Worm (Caenorhabditis elegans) whole organism, L3 larva: ENCODE results near the gene cox-10.

ENCODE experiments used
- ZK546.5 ChIP-seq: sonication (generic microtip); optimal IDR thresholded peaks from 2 replicates; lab custom pipeline; 2017; ENCODE audit warnings: missing biosample characterization, missing genetic modification characterization
- aly-2 ChIP-seq: fragments of 150-350 bp; optimal IDR thresholded peaks from 2 replicates; lab custom pipeline; 2014; ENCODE audit warnings: missing biosample characterization, missing genetic modification characterization
- ceh-16 ChIP-seq: sonication (generic microtip); optimal IDR thresholded peaks from 2 replicates; lab custom pipeline; 2017; ENCODE audit warnings: missing biosample characterization, missing genetic modification characterization
- ceh-9 ChIP-seq: sonication (generic microtip); optimal IDR thresholded peaks from 2 replicates; lab custom pipeline; 2018; ENCODE audit warnings: missing biosample characterization, missing genetic modification characterization
- egl-27 ChIP-seq: sonication (generic microtip); optimal IDR thresholded peaks from 4 replicates; lab custom pipeline; 2017; ENCODE audit warnings: missing biosample characterization, missing genetic modification reagents, missing genetic modification characterization
- elt-2 ChIP-seq: sonication (generic microtip); optimal IDR thresholded peaks from 2 replicates; lab custom pipeline; 2016; ENCODE audit warnings: missing genetic modification reagents, mild to moderate bottlenecking, missing genetic modification characterization, missing compliant biosample characterization
- elt-3 ChIP-seq, 3 experiments: fragments of 150-350 bp in 1 of 3; sonication (generic microtip) in 2 of 3; optimal IDR thresholded peaks; 2 replicates in 2 of 3; 4 replicates in 1 of 3; lab custom pipeline; 2014 to 2017; ENCODE audit warnings: missing biosample characterization in 3 of 3, missing genetic modification characterization in 3 of 3
- fkh-10 ChIP-seq: sonication (generic microtip); optimal IDR thresholded peaks from 2 replicates; lab custom pipeline; 2017; ENCODE audit warnings: missing biosample characterization, missing genetic modification reagents, missing genetic modification characterization
- fkh-2 ChIP-seq: fragments of 150-350 bp; optimal IDR thresholded peaks from 2 replicates; lab custom pipeline; 2014; ENCODE audit warnings: missing biosample characterization, missing genetic modification reagents, missing genetic modification characterization
- fos-1 ChIP-seq: fragments of 150-350 bp; optimal IDR thresholded peaks from 2 replicates; lab custom pipeline; 2014; ENCODE audit warnings: missing biosample characterization, missing genetic modification characterization
- hmg-11 ChIP-seq: sonication (generic microtip); optimal IDR thresholded peaks from 2 replicates; lab custom pipeline; 2016; ENCODE audit warnings: missing genetic modification characterization, missing compliant biosample characterization
- jun-1 ChIP-seq: fragments of 150-350 bp; optimal IDR thresholded peaks from 2 replicates; lab custom pipeline; 2014; ENCODE audit warnings: missing biosample characterization, missing genetic modification reagents, missing genetic modification characterization
- lin-15B ChIP-seq: fragments of 150-350 bp; optimal IDR thresholded peaks from 2 replicates; lab custom pipeline; 2014; ENCODE audit warnings: missing biosample characterization, missing genetic modification characterization
- lin-39 ChIP-seq: fragments of 150-350 bp; optimal IDR thresholded peaks from 2 replicates; lab custom pipeline; 2018; ENCODE audit warnings: missing biosample characterization, missing genetic modification reagents, missing genetic modification characterization
- lsy-12 ChIP-seq: sonication (generic microtip); optimal IDR thresholded peaks from 2 replicates; lab custom pipeline; 2016; ENCODE audit warnings: mild to moderate bottlenecking, missing genetic modification characterization, missing compliant biosample characterization
- mdl-1 ChIP-seq: fragments of 150-350 bp; optimal IDR thresholded peaks from 2 replicates; lab custom pipeline; 2014; ENCODE audit warnings: missing biosample characterization, missing genetic modification characterization
- nfya-1 ChIP-seq: sonication (generic microtip); optimal IDR thresholded peaks from 2 replicates; lab custom pipeline; 2017; ENCODE audit warnings: missing genetic modification characterization, mild to moderate bottlenecking, missing compliant biosample characterization, antibody characterized with exemption, moderate library complexity; ENCODE audit not compliant: insufficient read depth
- nhr-11 ChIP-seq: fragments of 150-350 bp; optimal IDR thresholded peaks from 2 replicates; lab custom pipeline; 2014; ENCODE audit warnings: missing biosample characterization, missing genetic modification characterization
- nhr-237 ChIP-seq: fragments of 150-350 bp; optimal IDR thresholded peaks from 2 replicates; lab custom pipeline; 2014; ENCODE audit warnings: missing biosample characterization, missing genetic modification characterization
- nhr-25 ChIP-seq: sonication (generic microtip); optimal IDR thresholded peaks from 2 replicates; lab custom pipeline; 2017; ENCODE audit warnings: missing biosample characterization, missing genetic modification characterization
- nhr-28 ChIP-seq: fragments of 150-350 bp; optimal IDR thresholded peaks from 2 replicates; lab custom pipeline; 2014; ENCODE audit warnings: missing biosample characterization, missing genetic modification characterization
- nhr-43 ChIP-seq: sonication (generic microtip); optimal IDR thresholded peaks from 2 replicates; lab custom pipeline; 2016; ENCODE audit warnings: mild to moderate bottlenecking, missing genetic modification characterization, missing compliant biosample characterization; ENCODE audit not compliant: poor library complexity, severe bottlenecking
- nhr-67 ChIP-seq: fragments of 150-350 bp; optimal IDR thresholded peaks from 2 replicates; lab custom pipeline; 2014; ENCODE audit warnings: missing biosample characterization, missing genetic modification characterization
- pha-4 ChIP-seq: fragments of 150-350 bp; optimal IDR thresholded peaks from 2 replicates; lab custom pipeline; 2014; ENCODE audit warnings: missing biosample characterization, missing genetic modification reagents, missing genetic modification characterization
- pqm-1 ChIP-seq: fragments of 150-350 bp; optimal IDR thresholded peaks from 2 replicates; lab custom pipeline; 2017; ENCODE audit warnings: missing biosample characterization, missing genetic modification characterization, inconsistent platforms
- sea-2 ChIP-seq: fragments of 150-350 bp; sonication (generic microtip); optimal IDR thresholded peaks from 4 replicates; lab custom pipeline; 2014; ENCODE audit warnings: missing biosample characterization, missing genetic modification reagents, missing genetic modification characterization
- snpc-4 ChIP-seq: fragments of 150-350 bp; optimal IDR thresholded peaks from 2 replicates; lab custom pipeline; 2014; ENCODE audit warnings: missing biosample characterization, missing genetic modification characterization
- tbx-2 ChIP-seq: sonication (generic microtip); optimal IDR thresholded peaks from 2 replicates; lab custom pipeline; 2016; ENCODE audit warnings: mild to moderate bottlenecking, missing genetic modification characterization, missing compliant biosample characterization
- unc-62 ChIP-seq: fragments of 150-350 bp; sonication (generic microtip); optimal IDR thresholded peaks from 4 replicates; lab custom pipeline; 2014; ENCODE audit warnings: missing biosample characterization, missing genetic modification reagents, missing genetic modification characterization
- zag-1 ChIP-seq: fragments of 150-350 bp; optimal IDR thresholded peaks from 2 replicates; lab custom pipeline; 2014; ENCODE audit warnings: missing biosample characterization, missing genetic modification characterization
- ztf-11 ChIP-seq: fragments of 150-350 bp; optimal IDR thresholded peaks from 2 replicates; lab custom pipeline; 2014; ENCODE audit warnings: missing biosample characterization, missing genetic modification characterization
- ztf-4 ChIP-seq: fragments of 150-350 bp; optimal IDR thresholded peaks from 2 replicates; lab custom pipeline; 2014; ENCODE audit warnings: missing biosample characterization, missing genetic modification characterization

The cox-10 gene

DNA sequence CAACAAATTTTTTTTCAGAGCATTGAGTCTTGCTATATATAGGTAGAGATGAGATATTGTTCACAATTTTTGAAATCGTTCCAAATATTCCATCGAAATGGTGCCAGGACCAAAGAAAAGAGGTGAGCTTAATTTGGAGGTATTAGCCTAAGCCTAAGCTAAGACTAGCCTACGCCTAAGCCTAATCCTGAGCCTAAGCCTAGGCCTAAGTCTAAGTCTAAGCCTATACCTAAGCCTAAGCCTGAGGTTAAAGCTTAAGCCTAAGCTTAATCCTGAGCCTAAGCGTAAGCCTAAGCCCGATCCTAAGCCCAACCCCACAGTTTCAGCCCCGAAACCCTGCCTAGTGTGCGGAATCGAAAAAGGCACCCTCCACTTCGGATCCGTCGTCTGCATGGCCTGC is 43.2 kb upstream of the cox-10 start, which contains the start of gene nhr-234:
TSS of gene nhr-234 (plus strand) at position 77 of the 400 bp plus-strand sequence.
- no peak for TF ChIP-seq snpc-4
- no peak for TF ChIP-seq nhr-237 (tag; lab: Kevin White, UChicago)

DNA sequence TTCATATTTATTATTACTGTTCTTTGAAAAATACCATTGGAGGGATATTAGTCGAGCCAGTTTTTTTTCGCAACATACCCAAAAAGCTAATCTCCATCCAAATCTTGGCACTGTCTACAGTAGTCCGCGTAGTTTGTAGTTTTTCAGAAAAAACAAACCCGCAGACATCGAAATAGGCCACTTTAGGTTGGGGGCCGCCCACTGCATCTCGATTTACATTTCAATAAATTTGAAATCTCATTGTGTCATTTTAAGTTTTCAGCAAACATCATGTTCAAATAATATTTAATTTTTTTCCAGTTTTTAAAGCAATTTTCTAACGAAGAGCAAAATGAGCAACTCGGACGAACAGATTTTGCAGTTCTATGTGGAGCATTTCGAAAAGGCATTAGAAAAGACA is 39.4 kb upstream of the cox-10 start, which contains the start of gene nhr-235:
TSS of gene nhr-235 (plus strand) at position 301 of the 400 bp plus-strand sequence.
- TF ChIP-seq ztf-11 (tag; lab: Kevin White, UChicago) (no peak), nhr-28 (no peak), tbx-2 (tag; lab: Kevin White, UChicago) (no peak), egl-27 (tag; lab: Kevin White, UChicago) (no peak), ztf-4 (tag; lab: Kevin White, UChicago) (no peak), nfya-1 (tag; lab: Kevin White, UChicago) (no peak), pha-4 (tag; lab: Kevin White, UChicago) (no peak), mdl-1 (tag; lab: Kevin White, UChicago) (no peak), nhr-11 (no peak), fkh-2 (tag; lab: Kevin White, UChicago) (no peak), nhr-67 (tag; lab: Kevin White, UChicago) (no peak), jun-1 (tag; lab: Kevin White, UChicago) (no peak)

DNA sequence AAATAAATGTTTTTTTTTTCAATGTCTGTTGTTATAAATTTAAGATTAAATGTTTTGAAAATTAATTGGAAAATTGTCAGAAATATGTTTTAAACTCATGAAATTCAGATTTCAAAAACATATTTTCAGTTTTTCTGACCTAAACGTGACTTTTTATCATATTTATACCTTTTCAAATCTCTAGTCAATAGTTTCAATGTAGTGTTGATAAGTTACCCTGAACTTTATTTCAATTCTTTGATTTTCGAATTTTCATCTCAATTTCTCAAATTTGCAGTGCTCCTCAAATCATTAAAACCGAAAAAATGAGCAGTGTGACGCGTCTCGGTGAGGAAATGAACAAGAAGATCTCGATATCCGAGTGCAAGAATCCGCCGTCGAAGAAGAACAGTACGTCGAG is 25.3 kb upstream of the cox-10 start, which contains the start of gene rgs-4:
TSS of gene rgs-4 (plus strand) at position 301 of the 400 bp plus-strand sequence.
- no peak for TF ChIP-seq egl-27 (tag; lab: Kevin White, UChicago)
- no peak for TF ChIP-seq sea-2 (GFP tag; lab: Kevin White, UChicago)
- no peak for TF ChIP-seq nhr-25
- no peak for TF ChIP-seq unc-62 (GFP tag; lab: Kevin White, UChicago)
- TF ChIP-seq pqm-1 (tag; lab: Kevin White, UChicago) = no peak
- no peak for TF ChIP-seq ZK546.5
- TF ChIP-seq fos-1 (tag; lab: Kevin White, UChicago) = no peak
- TF ChIP-seq jun-1 (tag; lab: Kevin White, UChicago) = no peak
- no peak for TF ChIP-seq lsy-12 (tag; lab: Kevin White, UChicago)
- no peak for TF ChIP-seq lin-15B (tag; lab: Kevin White, UChicago)
- TF ChIP-seq elt-2 (tag; lab: Kevin White, UChicago) = no peak
- TF ChIP-seq snpc-4 = no peak

DNA sequence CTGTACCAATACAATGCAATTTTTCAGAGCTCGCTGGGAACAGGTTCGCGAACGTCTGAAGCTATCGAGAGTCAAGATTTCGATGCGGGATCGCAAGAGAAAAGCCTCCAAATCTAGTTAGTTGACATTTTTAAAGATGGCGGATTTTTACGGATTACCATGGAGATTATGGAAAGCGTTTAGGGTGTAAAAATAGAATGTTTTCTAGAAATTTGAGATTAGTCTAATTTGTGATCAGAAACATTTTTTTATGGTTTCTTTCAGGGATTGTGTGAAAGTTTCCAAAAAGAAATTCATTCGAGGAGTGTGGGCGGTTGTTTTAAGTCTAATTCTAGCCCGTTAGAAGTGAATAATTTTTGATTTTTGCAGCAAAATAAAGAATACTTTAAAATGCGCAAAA is 23.9 kb upstream of the cox-10 start:
- TF ChIP-seq ceh-9 (no peak), lin-39 (tag; lab: Kevin White, UChicago) (no peak), nhr-28 (no peak), ZK546.5 (no peak), lsy-12 (tag; lab: Kevin White, UChicago) (no peak), fkh-2 (tag; lab: Kevin White, UChicago) (no peak), ceh-16 (tag; lab: Kevin White, UChicago) (no peak), pqm-1 (tag; lab: Kevin White, UChicago) (no peak), zag-1 (tag; lab: Kevin White, UChicago) (no peak), ztf-11 (tag; lab: Kevin White, UChicago) (no peak), hmg-11 (tag; lab: Kevin White, UChicago) (no peak), lin-15B (tag; lab: Kevin White, UChicago) (no peak)

DNA sequence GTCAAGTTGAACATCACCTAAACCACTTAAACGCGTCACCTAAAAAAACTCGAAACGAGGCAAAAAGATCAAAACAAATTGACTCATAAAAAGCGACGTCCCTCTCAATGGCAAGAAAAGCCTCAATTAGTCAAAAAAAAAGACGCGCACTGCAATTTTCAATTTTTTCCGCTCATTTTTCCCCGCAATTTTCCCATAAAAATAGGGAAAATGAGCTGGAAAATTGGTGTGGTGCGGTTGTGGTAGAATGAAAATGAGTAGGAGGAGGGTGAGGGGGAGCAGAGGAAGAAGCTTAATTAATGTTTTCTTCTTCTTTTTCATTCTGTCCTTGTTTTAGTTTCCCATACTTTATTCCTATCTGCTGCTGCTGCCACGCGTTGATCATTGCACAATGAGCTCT is 22.1 kb upstream of the cox-10 start:
- TF ChIP-seq nfya-1 (tag; lab: Kevin White, UChicago) (no peak), nhr-237 (tag; lab: Kevin White, UChicago) (no peak), zag-1 (tag; lab: Kevin White, UChicago) (no peak), sea-2 (GFP tag; lab: Kevin White, UChicago) (no peak), nhr-43 (no peak), hmg-11 (tag; lab: Kevin White, UChicago) (no peak), fkh-10 (GFP tag; lab: Kevin White, UChicago) (no peak), aly-2 (tag; lab: Kevin White, UChicago) (no peak), nhr-25 (no peak), elt-3 (tag; optimal IDR thresholded peaks at IDR 0.05; lab: Kevin White, UChicago) (no peak)
